Worm (Caenorhabditis elegans) whole organism, L3 larva: Measurements from ENCODE around the gene clec-65.

Experiments used
- R02D3.7 ChIP-seq: fragments of 150-350 bp; optimal IDR thresholded peaks from 2 replicates; lab custom pipeline; 2014; ENCODE audit warnings: missing biosample characterization, missing genetic modification characterization
- ZK546.5 ChIP-seq: sonication (generic microtip); optimal IDR thresholded peaks from 2 replicates; lab custom pipeline; 2017; ENCODE audit warnings: missing biosample characterization, missing genetic modification characterization
- aly-2 ChIP-seq: fragments of 150-350 bp; optimal IDR thresholded peaks from 2 replicates; lab custom pipeline; 2014; ENCODE audit warnings: missing biosample characterization, missing genetic modification characterization
- ama-1 ChIP-seq: fragments of 150-350 bp; optimal IDR thresholded peaks from 2 replicates; lab custom pipeline; 2018
- ceh-16 ChIP-seq: sonication (generic microtip); optimal IDR thresholded peaks from 2 replicates; lab custom pipeline; 2017; ENCODE audit warnings: missing biosample characterization, missing genetic modification characterization
- ceh-28 ChIP-seq: fragments of 150-350 bp; optimal IDR thresholded peaks from 2 replicates; lab custom pipeline; 2014; ENCODE audit warnings: missing biosample characterization, missing genetic modification reagents, missing genetic modification characterization
- egl-27 ChIP-seq: sonication (generic microtip); optimal IDR thresholded peaks from 4 replicates; lab custom pipeline; 2017; ENCODE audit warnings: missing biosample characterization, missing genetic modification reagents, missing genetic modification characterization
- egl-5 ChIP-seq: fragments of 150-350 bp; optimal IDR thresholded peaks from 2 replicates; lab custom pipeline; 2017; ENCODE audit warnings: missing biosample characterization, missing genetic modification reagents, missing genetic modification characterization, inconsistent platforms
- elt-2 ChIP-seq: sonication (generic microtip); optimal IDR thresholded peaks from 2 replicates; lab custom pipeline; 2016; ENCODE audit warnings: missing genetic modification reagents, mild to moderate bottlenecking, missing genetic modification characterization, missing compliant biosample characterization
- elt-3 ChIP-seq, 3 experiments: fragments of 150-350 bp in 1 of 3; sonication (generic microtip) in 2 of 3; optimal IDR thresholded peaks; 2 replicates in 2 of 3; 4 replicates in 1 of 3; lab custom pipeline; 2014 to 2017; ENCODE audit warnings: missing biosample characterization in 3 of 3, missing genetic modification characterization in 3 of 3
- fkh-10 ChIP-seq: sonication (generic microtip); optimal IDR thresholded peaks from 2 replicates; lab custom pipeline; 2017; ENCODE audit warnings: missing biosample characterization, missing genetic modification reagents, missing genetic modification characterization
- hmg-11 ChIP-seq: sonication (generic microtip); optimal IDR thresholded peaks from 2 replicates; lab custom pipeline; 2016; ENCODE audit warnings: missing genetic modification characterization, missing compliant biosample characterization
- lin-15B ChIP-seq: fragments of 150-350 bp; optimal IDR thresholded peaks from 2 replicates; lab custom pipeline; 2014; ENCODE audit warnings: missing biosample characterization, missing genetic modification characterization
- lin-39 ChIP-seq: fragments of 150-350 bp; optimal IDR thresholded peaks from 2 replicates; lab custom pipeline; 2018; ENCODE audit warnings: missing biosample characterization, missing genetic modification reagents, missing genetic modification characterization
- mdl-1 ChIP-seq: fragments of 150-350 bp; optimal IDR thresholded peaks from 2 replicates; lab custom pipeline; 2014; ENCODE audit warnings: missing biosample characterization, missing genetic modification characterization
- mml-1 ChIP-seq: fragments of 150-350 bp; sonication (generic microtip); optimal IDR thresholded peaks from 3 replicates; lab custom pipeline; 2014; ENCODE audit warnings: missing biosample characterization, missing genetic modification characterization
- nfya-1 ChIP-seq: sonication (generic microtip); optimal IDR thresholded peaks from 2 replicates; lab custom pipeline; 2017; ENCODE audit warnings: missing genetic modification characterization, mild to moderate bottlenecking, missing compliant biosample characterization, antibody characterized with exemption, moderate library complexity; ENCODE audit not compliant: insufficient read depth
- nhr-11 ChIP-seq: fragments of 150-350 bp; optimal IDR thresholded peaks from 2 replicates; lab custom pipeline; 2014; ENCODE audit warnings: missing biosample characterization, missing genetic modification characterization
- nhr-12 ChIP-seq: fragments of 150-350 bp; optimal IDR thresholded peaks from 2 replicates; lab custom pipeline; 2014; ENCODE audit warnings: missing biosample characterization, missing genetic modification characterization
- nhr-25 ChIP-seq: sonication (generic microtip); optimal IDR thresholded peaks from 2 replicates; lab custom pipeline; 2017; ENCODE audit warnings: missing biosample characterization, missing genetic modification characterization
- nhr-28 ChIP-seq: fragments of 150-350 bp; optimal IDR thresholded peaks from 2 replicates; lab custom pipeline; 2014; ENCODE audit warnings: missing biosample characterization, missing genetic modification characterization
- nhr-43 ChIP-seq: sonication (generic microtip); optimal IDR thresholded peaks from 2 replicates; lab custom pipeline; 2016; ENCODE audit warnings: mild to moderate bottlenecking, missing genetic modification characterization, missing compliant biosample characterization; ENCODE audit not compliant: poor library complexity, severe bottlenecking
- nhr-67 ChIP-seq: fragments of 150-350 bp; optimal IDR thresholded peaks from 2 replicates; lab custom pipeline; 2014; ENCODE audit warnings: missing biosample characterization, missing genetic modification characterization
- nhr-76 ChIP-seq: fragments of 150-350 bp; sonication (generic microtip); optimal IDR thresholded peaks from 5 replicates; lab custom pipeline; 2014; ENCODE audit warnings: missing biosample characterization, missing genetic modification characterization
- pha-4 ChIP-seq: fragments of 150-350 bp; optimal IDR thresholded peaks from 2 replicates; lab custom pipeline; 2014; ENCODE audit warnings: missing biosample characterization, missing genetic modification reagents, missing genetic modification characterization
- pqm-1 ChIP-seq: fragments of 150-350 bp; optimal IDR thresholded peaks from 2 replicates; lab custom pipeline; 2017; ENCODE audit warnings: missing biosample characterization, missing genetic modification characterization, inconsistent platforms
- sea-2 ChIP-seq: fragments of 150-350 bp; sonication (generic microtip); optimal IDR thresholded peaks from 4 replicates; lab custom pipeline; 2014; ENCODE audit warnings: missing biosample characterization, missing genetic modification reagents, missing genetic modification characterization
- unc-62 ChIP-seq: fragments of 150-350 bp; sonication (generic microtip); optimal IDR thresholded peaks from 4 replicates; lab custom pipeline; 2014; ENCODE audit warnings: missing biosample characterization, missing genetic modification reagents, missing genetic modification characterization
- zag-1 ChIP-seq: fragments of 150-350 bp; optimal IDR thresholded peaks from 2 replicates; lab custom pipeline; 2014; ENCODE audit warnings: missing biosample characterization, missing genetic modification characterization
- ztf-4 ChIP-seq: fragments of 150-350 bp; optimal IDR thresholded peaks from 2 replicates; lab custom pipeline; 2014; ENCODE audit warnings: missing biosample characterization, missing genetic modification characterization

The clec-65 gene

DNA sequence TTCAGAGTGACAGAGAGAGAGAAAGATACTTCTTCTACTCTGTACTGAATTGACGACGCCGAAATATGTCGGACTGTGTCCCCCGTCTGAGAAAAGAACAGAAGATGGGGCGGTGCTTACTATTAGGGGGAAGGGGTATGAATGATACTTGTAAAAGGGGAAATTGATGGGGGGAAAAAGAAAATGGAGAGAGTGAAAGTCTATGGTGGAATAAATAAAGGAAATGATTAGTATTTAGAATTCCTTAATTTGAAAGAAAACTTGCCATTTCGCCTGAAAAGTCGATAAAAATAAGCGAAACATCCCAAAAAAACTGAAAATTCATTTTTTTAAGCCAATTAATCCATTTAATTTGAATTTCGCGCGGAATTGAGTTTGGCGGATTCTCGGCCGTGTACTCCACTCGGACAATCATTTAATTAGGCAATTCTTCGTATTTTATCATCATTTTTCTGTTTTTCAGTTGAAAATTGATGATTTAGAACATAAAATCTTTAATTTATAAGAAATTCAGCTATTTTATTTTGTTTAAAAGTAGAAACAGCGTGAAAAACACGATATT lies 13.5 kb downstream of the clec-65 start, which contains the start of gene F35C5.12 (continued):
- TF ChIP-seq elt-2 (tag; lab: Kevin White, UChicago) (peak; percentile 8), ZK546.5 (tag; lab: Kevin White, UChicago) (no peak), zag-1 (tag; lab: Kevin White, UChicago) (no peak), aly-2 (tag; lab: Kevin White, UChicago) (no peak), lin-39 (tag; lab: Kevin White, UChicago) (no peak), nhr-25 (tag; lab: Kevin White, UChicago) (no peak), nhr-11 (no peak), nhr-28 (tag; lab: Kevin White, UChicago) (no peak), hmg-11 (tag; lab: Kevin White, UChicago) (no peak), egl-27 (no peak), ceh-28 (tag; lab: Kevin White, UChicago) (no peak)
- TF ChIP-seq, all 47 proteins: peak for 7

DNA sequence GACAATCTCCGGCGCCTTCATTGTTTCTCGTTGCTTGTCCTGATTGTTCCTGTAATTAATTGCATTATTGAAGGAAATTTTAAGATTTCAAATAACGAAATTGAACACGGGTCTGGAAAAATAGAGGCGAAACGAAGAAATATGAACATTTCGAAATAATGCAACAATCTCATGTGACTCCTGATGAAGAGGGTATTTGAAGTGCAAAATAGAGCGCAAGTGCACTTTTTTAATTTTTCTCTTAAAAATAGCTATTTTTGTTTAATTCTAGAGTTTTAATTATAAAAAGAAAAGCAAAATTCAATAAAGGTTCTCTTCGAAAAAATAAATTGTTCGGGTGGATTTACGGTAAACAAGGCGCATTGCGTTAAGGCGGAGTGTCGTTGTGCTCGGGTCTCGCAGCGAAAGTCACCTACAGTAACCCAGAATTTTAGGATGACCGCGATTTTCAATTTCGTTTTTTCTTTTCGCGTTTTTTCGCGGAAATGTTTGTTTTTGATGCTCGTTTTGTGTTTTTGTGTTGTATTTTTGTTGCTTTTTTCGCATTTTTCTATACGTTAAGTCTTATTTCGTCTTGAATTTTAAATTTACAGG lies 17.9 kb downstream of the clec-65 start, which contains the start of the genes F58G1.2 and wago-4:
F58G1.2 (minus strand) TSS at position 51 of the 594 bp plus-strand sequence.
wago-4 (plus strand) TSS at position 592 of the 594 bp plus-strand sequence.
- TF ChIP-seq lin-15B (tag; lab: Kevin White, UChicago) = peak; percentile 61
- TF ChIP-seq R02D3.7 (tag; lab: Kevin White, UChicago) = peak; percentile 88
- TF ChIP-seq sea-2 (GFP tag; lab: Kevin White, UChicago) = no peak
- TF ChIP-seq ztf-4 (tag; lab: Kevin White, UChicago) = no peak
- no peak for TF ChIP-seq nhr-43
- no peak for TF ChIP-seq mml-1 (tag; lab: Kevin White, UChicago)

DNA sequence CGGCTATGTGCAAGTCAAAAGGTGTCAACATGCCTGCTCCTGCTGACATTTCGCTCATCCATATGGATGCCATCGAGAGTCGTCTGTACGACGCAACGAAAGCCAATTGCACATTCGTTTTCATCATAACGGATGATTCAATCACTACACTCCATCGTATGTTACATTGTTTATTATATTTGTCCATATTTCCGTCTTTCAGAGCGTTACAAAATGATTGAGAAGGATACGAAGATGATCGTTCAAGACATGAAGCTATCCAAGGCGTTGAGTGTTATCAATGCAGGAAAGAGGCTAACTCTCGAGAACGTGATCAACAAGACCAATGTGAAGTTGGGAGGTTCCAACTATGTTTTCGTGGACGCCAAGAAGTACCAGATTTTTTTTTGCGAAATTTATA lies 20.4 kb downstream of the clec-65 start:
- TF ChIP-seq sea-2 (GFP tag; lab: Kevin White, UChicago) (no peak), lin-15B (tag; lab: Kevin White, UChicago) (no peak), nhr-76 (tag; lab: Kevin White, UChicago) (no peak), nhr-67 (tag; lab: Kevin White, UChicago) (no peak), unc-62 (GFP tag; lab: Kevin White, UChicago) (no peak), fkh-10 (no peak), mdl-1 (no peak), elt-3 (tag; optimal IDR thresholded peaks at IDR 0.05; lab: Kevin White, UChicago) (no peak)
- TF ChIP-seq, all 47 proteins: peak for 0

DNA sequence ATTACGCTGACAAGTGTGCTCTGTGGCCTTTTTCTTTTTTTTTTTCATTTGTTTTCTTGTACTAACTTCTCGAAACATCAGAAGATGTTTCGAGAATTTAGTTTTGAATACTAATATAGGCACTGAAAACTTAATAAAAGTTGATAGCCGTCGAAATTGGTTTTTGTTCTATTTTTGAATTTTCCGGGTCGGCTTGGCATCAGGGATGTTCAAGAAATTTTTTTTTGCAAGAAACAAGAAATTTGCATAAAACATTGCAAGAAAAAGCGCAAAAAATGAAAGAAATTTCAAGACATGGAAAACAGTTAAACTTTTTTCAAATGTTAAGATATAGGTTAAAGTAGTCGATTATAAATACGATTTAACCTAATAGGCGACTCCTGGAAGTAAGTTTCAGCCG lies 22.1 kb downstream of the clec-65 start:
- TF ChIP-seq mml-1 (tag; lab: Kevin White, UChicago) (no peak), egl-5 (tag; lab: Kevin White, UChicago) (no peak)

DNA sequence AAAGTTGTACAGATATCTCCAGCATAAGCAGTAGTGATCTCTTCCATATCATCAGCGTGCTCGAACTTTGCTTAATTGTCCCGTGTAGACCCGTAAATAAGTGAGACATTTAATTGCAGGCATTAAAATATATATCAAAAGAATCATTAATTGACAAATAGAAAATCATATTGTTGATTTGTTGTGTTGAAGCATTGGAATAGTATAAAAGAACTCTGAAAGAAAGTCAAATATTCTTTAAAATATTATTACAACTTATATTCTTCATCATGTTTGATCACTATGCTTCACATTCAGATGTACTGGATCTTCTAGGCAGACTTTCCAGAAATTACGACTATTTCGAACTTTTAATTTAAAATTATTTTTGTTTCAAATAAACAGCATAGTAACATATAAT lies 24.4 kb downstream of the clec-65 start, which contains the start of gene F58G1.8:
F58G1.8 (minus strand) TSS at position 101 of the 400 bp plus-strand sequence.
- no peak for TF ChIP-seq lin-39 (tag; lab: Kevin White, UChicago)
- TF ChIP-seq ceh-16 = no peak
- TF ChIP-seq lin-15B (tag; lab: Kevin White, UChicago) = no peak
- TF ChIP-seq nhr-25 (tag; lab: Kevin White, UChicago) = no peak
- TF ChIP-seq pha-4 (tag; lab: Kevin White, UChicago) = no peak
- TF ChIP-seq nhr-12 (tag; lab: Kevin White, UChicago) = no peak
- no peak for TF ChIP-seq nhr-28 (tag; lab: Kevin White, UChicago)
- no peak for TF ChIP-seq nfya-1 (tag; lab: Kevin White, UChicago)
- TF ChIP-seq pqm-1 (tag; lab: Kevin White, UChicago) = no peak
- no peak for TF ChIP-seq ama-1

DNA sequence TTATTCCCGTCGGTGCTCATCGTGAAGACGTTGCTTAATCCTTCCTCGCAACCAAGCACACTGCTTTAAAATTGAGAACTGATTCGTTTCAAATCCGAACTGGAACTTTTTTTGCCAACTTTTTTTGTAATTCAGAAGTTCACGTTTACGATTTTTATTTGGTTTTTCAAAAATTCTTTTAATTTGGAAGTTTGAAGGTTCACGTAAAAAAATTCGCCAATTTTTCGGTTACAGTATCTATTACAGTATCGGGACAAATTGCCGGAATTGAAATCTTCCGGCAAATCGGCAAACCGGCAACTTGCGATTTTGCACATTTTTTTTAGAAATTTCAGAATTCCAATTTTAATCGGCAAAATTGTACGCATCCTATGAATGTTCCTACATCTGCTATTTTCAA lies 27.1 kb downstream of the clec-65 start, which contains the start of gene F58G1.3:
F58G1.3 (minus strand) TSS at position 101 of the 400 bp plus-strand sequence.
- TF ChIP-seq lin-15B (tag; lab: Kevin White, UChicago) (no peak), egl-27 (no peak), elt-2 (tag; lab: Kevin White, UChicago) (no peak)
